Worm (Caenorhabditis elegans) whole organism, late embryonic: ENCODE measurements around the gene Y51A2D.13.

Experiments used
- ama-1 ChIP-seq: fragments of 150-350 bp; optimal IDR thresholded peaks from 2 replicates; lab custom pipeline; 2014
- ceh-19 ChIP-seq: fragments of 200-800 bp; sonication (Bioruptor generic); optimal IDR thresholded peaks from 2 replicates; lab custom pipeline; 2018; ENCODE audit warnings: mild to moderate bottlenecking, missing genetic modification characterization, missing compliant biosample characterization
- ceh-45 ChIP-seq: fragments of 200-800 bp; sonication (Bioruptor generic); IDR thresholded peaks from 2 replicates; pipeline ENCODE4 v1.3.6; 2022; ENCODE audit warnings: missing genetic modification reagents, missing genetic modification characterization, missing compliant biosample characterization
- dmd-4 ChIP-seq: sonication (generic microtip); optimal IDR thresholded peaks from 2 replicates; lab custom pipeline; 2016; ENCODE audit warnings: borderline replicate concordance, missing genetic modification characterization, missing compliant biosample characterization
- hlh-15 ChIP-seq: sonication (generic microtip); optimal IDR thresholded peaks from 2 replicates; lab custom pipeline; 2016; ENCODE audit warnings: missing genetic modification characterization, missing compliant biosample characterization
- mec-3 ChIP-seq: sonication (generic microtip); optimal IDR thresholded peaks from 2 replicates; lab custom pipeline; 2016; ENCODE audit warnings: borderline replicate concordance, missing genetic modification characterization, missing compliant biosample characterization
- npax-4 ChIP-seq: sonication (generic microtip); optimal IDR thresholded peaks from 2 replicates; lab custom pipeline; 2016; ENCODE audit warnings: missing genetic modification characterization, missing compliant biosample characterization
- pha-4 ChIP-seq: fragments of 150-350 bp; optimal IDR thresholded peaks from 2 replicates; lab custom pipeline; 2018; ENCODE audit warnings: missing biosample characterization, missing genetic modification reagents, missing genetic modification characterization
- pqm-1 ChIP-seq: sonication (generic microtip); optimal IDR thresholded peaks from 2 replicates; lab custom pipeline; 2016; ENCODE audit warnings: missing genetic modification characterization, missing compliant biosample characterization
- tbx-2 ChIP-seq: sonication (generic microtip); optimal IDR thresholded peaks from 2 replicates; lab custom pipeline; 2016; ENCODE audit warnings: missing genetic modification characterization, missing compliant biosample characterization
- ttx-3 ChIP-seq: sonication (generic microtip); optimal IDR thresholded peaks from 2 replicates; lab custom pipeline; 2016; ENCODE audit warnings: missing genetic modification reagents, missing genetic modification characterization, missing compliant biosample characterization

DNA sequence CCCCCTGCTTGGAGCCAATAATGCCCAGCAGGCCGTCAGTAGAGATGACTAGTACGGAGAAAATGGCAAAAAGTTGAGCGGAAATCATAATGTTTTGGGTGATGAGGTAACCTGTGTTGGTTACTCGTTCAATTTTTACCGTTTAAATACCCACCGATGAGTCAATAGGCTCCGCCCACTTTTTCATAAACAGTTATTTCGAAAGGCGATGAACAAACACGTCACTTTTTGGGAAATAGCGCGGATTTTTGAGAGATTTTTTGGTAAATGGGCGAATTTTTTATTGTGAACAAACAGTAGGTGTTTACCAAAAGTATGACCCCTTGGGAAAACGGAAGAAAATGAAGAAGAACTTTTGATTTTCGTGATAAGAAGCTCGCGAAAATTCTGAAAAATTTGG lies 19.4 kb downstream of the Y51A2D.13 start, which contains the start of gene ttr-26:
- TF ChIP-seq pqm-1 (tag; lab: Kevin White, UChicago), result no peak
- no peak for TF ChIP-seq tbx-2 (tag; lab: Kevin White, UChicago)
- TF ChIP-seq dmd-4, result no peak
- no peak for TF ChIP-seq pha-4 (tag; lab: Kevin White, UChicago)
- TF ChIP-seq ceh-19 (GFP tag; lab: Kevin White, UChicago), result no peak
- TF ChIP-seq ama-1, result no peak
- no peak for TF ChIP-seq ceh-45 (GFP tag; lab: Robert Waterston, UW)
- TF ChIP-seq npax-4, result no peak
- no peak for TF ChIP-seq ttx-3 (tag; lab: Kevin White, UChicago)
- TF ChIP-seq hlh-15 (tag; lab: Kevin White, UChicago), result no peak
- no peak for TF ChIP-seq mec-3
